Worm (Caenorhabditis elegans) whole organism, L4/young adult: ENCODE measurements around the gene C16C10.2.

Experiments
- W03F9.2 ChIP-seq: fragments of 150-350 bp; optimal IDR thresholded peaks from 2 replicates; lab custom pipeline; 2014; ENCODE audit warnings: missing biosample characterization, missing genetic modification characterization
- dao-5 ChIP-seq: sonication (generic microtip); optimal IDR thresholded peaks from 2 replicates; lab custom pipeline; 2016; ENCODE audit warnings: missing genotype, missing genetic modification characterization, moderate library complexity, missing compliant biosample characterization

- TF ChIP-seq W03F9.2 (tag; lab: Kevin White, UChicago) (no peak), dao-5 (no peak)
Observed at ce11 chrIII:4187845-4188244, 9.4 kb upstream of the C16C10.2 start, which contains the start of gene R74.2.
